Fruit fly (Drosophila melanogaster) whole organism, embryonic: ENCODE results near the gene CG6959.

Source experiments
- CG9215 ChIP-seq: fragments of 200-800 bp; sonication (Bioruptor generic); IDR thresholded peaks from 2 replicates; pipeline ENCODE4 v1.3.6; 2022; ENCODE audit warnings: missing biosample characterization, missing genetic modification characterization
- Meics ChIP-seq: fragments of 200-800 bp; sonication (Bioruptor generic); optimal IDR thresholded peaks from 2 replicates; lab custom pipeline; 2017; ENCODE audit warnings: missing biosample characterization, mild to moderate bottlenecking, missing genetic modification characterization
- crol ChIP-seq: fragments of 200-800 bp; sonication (Bioruptor generic); IDR thresholded peaks from 2 replicates; pipeline ENCODE4 v1.3.6; 2022; ENCODE audit warnings: missing biosample characterization, missing genetic modification characterization
- crp ChIP-seq, 2 experiments: fragments of 200-800 bp; sonication (Bioruptor generic); optimal IDR thresholded peaks; 2 replicates in 1 of 2; 3 replicates in 1 of 2; lab custom pipeline; 2017; ENCODE audit warnings: missing biosample characterization in 2 of 2, missing genetic modification characterization in 2 of 2, mild to moderate bottlenecking in 1 of 2, moderate library complexity in 1 of 2
- gce ChIP-seq: fragments of 200-800 bp; sonication (Bioruptor generic); IDR thresholded peaks from 3 replicates; pipeline ENCODE4 v1.3.6; 2022; ENCODE audit warnings: missing biosample characterization, missing genetic modification characterization
- gcm2 ChIP-seq: fragments of 200-800 bp; sonication (Bioruptor generic); optimal IDR thresholded peaks from 2 replicates; lab custom pipeline; 2016; ENCODE audit warnings: missing biosample characterization, missing genetic modification characterization
- lov ChIP-seq, 2 experiments: fragments of 200-800 bp in 1 of 2; fragments of >200 bp in 1 of 2; sonication (Bioruptor generic) in 1 of 2; IDR thresholded peaks in 1 of 2; optimal IDR thresholded peaks in 1 of 2; 2 replicates in 1 of 2; 3 replicates in 1 of 2; pipeline versions ENCODE4 v1.3.6 to Lab custom; 2017 to 2022; ENCODE audit warnings: missing biosample characterization in 1 of 2, missing genetic modification characterization in 1 of 2
- sc ChIP-seq, 3 experiments: fragments of >200 bp in 2 of 3; fragments of 200-800 bp in 1 of 3; sonication (Bioruptor generic) in 1 of 3; optimal IDR thresholded peaks; 2 replicates in 2 of 3; 3 replicates in 1 of 3; lab custom pipeline; 2017; ENCODE audit warnings: mild to moderate bottlenecking in 1 of 3, missing biosample characterization in 1 of 3, missing genetic modification characterization in 1 of 3, missing genetic modification reagents in 1 of 3
- so ChIP-seq: fragments of 200-800 bp; sonication (Bioruptor generic); IDR thresholded peaks from 3 replicates; pipeline ENCODE4 v1.3.6; 2022; ENCODE audit warnings: missing biosample characterization, missing genetic modification characterization
- sug ChIP-seq: fragments of 200-800 bp; optimal IDR thresholded peaks from 2 replicates; lab custom pipeline; 2019; ENCODE audit warnings: missing biosample characterization, mild to moderate bottlenecking, missing genetic modification characterization, moderate library complexity

The CG6959 gene

dm6 chr3R:11773325-11773998 lies 95.8 kb downstream of the CG6959 start (continued):
- TF ChIP-seq so (GFP tag; lab: Robert Waterston, UW) (no peak), crp (GFP tag; optimal IDR thresholded peaks at IDR 0.05; lab: Kevin White, UChicago) (no peak), crol (GFP tag; lab: Robert Waterston, UW) (peak; percentile 70), gcm2 (GFP tag; lab: Kevin White, UChicago) (no peak), Meics (GFP tag; lab: Kevin White, UChicago) (no peak), sc (optimal IDR thresholded peaks at IDR 0.05; lab: Kevin White, UChicago) (no peak), sc (GFP tag; optimal IDR thresholded peaks at IDR 0.05; lab: Kevin White, UChicago) (no peak), lov (optimal IDR thresholded peaks at IDR 0.05; lab: Kevin White, UChicago) (no peak), lov (GFP tag; IDR thresholded peaks at IDR 0.05; lab: Robert Waterston, UW) (no peak), CG9215 (GFP tag; lab: Robert Waterston, UW) (no peak), gce (GFP tag; lab: Robert Waterston, UW) (no peak), sug (tag; lab: Kevin White, UChicago) (no peak)
